Fruit fly (Drosophila melanogaster) whole organism, embryonic: ENCODE measurements around the gene CG9338.

ENCODE experiments used
- B-H2 ChIP-seq: fragments of 200-800 bp; sonication (Bioruptor generic); optimal IDR thresholded peaks from 2 replicates; lab custom pipeline; 2018; ENCODE audit warnings: missing biosample characterization, mild to moderate bottlenecking, missing genetic modification characterization
- Blimp-1 ChIP-seq: fragments of 200-800 bp; sonication (Bioruptor generic); optimal IDR thresholded peaks from 3 replicates; lab custom pipeline; 2018; ENCODE audit warnings: missing biosample characterization, missing genetic modification characterization, mild to moderate bottlenecking, moderate library complexity, missing genetic modification reagents
- CG12769 ChIP-seq: fragments of 200-800 bp; sonication (Bioruptor generic); optimal IDR thresholded peaks from 2 replicates; lab custom pipeline; 2019; ENCODE audit warnings: missing biosample characterization, mild to moderate bottlenecking, missing genetic modification characterization, moderate library complexity
- CG13894 ChIP-seq: fragments of 200-800 bp; sonication (Bioruptor generic); optimal IDR thresholded peaks from 3 replicates; lab custom pipeline; 2018; ENCODE audit warnings: missing biosample characterization, mild to moderate bottlenecking, missing genetic modification characterization, moderate library complexity
- CG1529 ChIP-seq: fragments of 200-800 bp; sonication (Bioruptor generic); optimal IDR thresholded peaks from 3 replicates; lab custom pipeline; 2018; ENCODE audit warnings: missing biosample characterization, missing genetic modification characterization
- CG2678 ChIP-seq: fragments of 200-800 bp; sonication (Bioruptor generic); optimal IDR thresholded peaks from 3 replicates; lab custom pipeline; 2019; ENCODE audit warnings: missing biosample characterization, mild to moderate bottlenecking, missing genetic modification characterization, moderate library complexity
- CG31388 ChIP-seq: fragments of 200-800 bp; sonication (Bioruptor generic); optimal IDR thresholded peaks from 2 replicates; lab custom pipeline; 2016; ENCODE audit warnings: missing biosample characterization, missing genetic modification characterization
- CG31441 ChIP-seq: fragments of 200-800 bp; sonication (Bioruptor generic); IDR thresholded peaks from 2 replicates; pipeline ENCODE4 v1.3.6; 2022; ENCODE audit warnings: missing biosample characterization, missing genetic modification characterization
- CG32767 ChIP-seq: fragments of 200-800 bp; sonication (Bioruptor generic); IDR thresholded peaks from 2 replicates; pipeline ENCODE4 v1.3.6; 2022; ENCODE audit warnings: missing biosample characterization, missing genetic modification characterization
- CG34376 ChIP-seq: fragments of 200-800 bp; sonication (Bioruptor generic); optimal IDR thresholded peaks from 2 replicates; lab custom pipeline; 2018; ENCODE audit warnings: missing biosample characterization, mild to moderate bottlenecking, missing genetic modification characterization
- CG34422 ChIP-seq: fragments of 200-800 bp; sonication (Bioruptor generic); IDR thresholded peaks from 3 replicates; pipeline ENCODE4 v1.3.6; 2022; ENCODE audit warnings: missing biosample characterization, missing genetic modification characterization
- CG4617 ChIP-seq: fragments of 200-800 bp; sonication (Bioruptor generic); optimal IDR thresholded peaks from 3 replicates; lab custom pipeline; 2016; ENCODE audit warnings: missing biosample characterization, missing genetic modification characterization, borderline replicate concordance
- CG5245 ChIP-seq: fragments of 200-800 bp; sonication (Bioruptor generic); optimal IDR thresholded peaks from 3 replicates; lab custom pipeline; 2016; ENCODE audit warnings: missing biosample characterization, missing genetic modification characterization
- D19A ChIP-seq: fragments of 200-800 bp; optimal IDR thresholded peaks from 3 replicates; lab custom pipeline; 2019; ENCODE audit warnings: missing biosample characterization, mild to moderate bottlenecking, missing genetic modification characterization, moderate library complexity
- D19B ChIP-seq: fragments of 200-800 bp; sonication (Bioruptor generic); optimal IDR thresholded peaks from 2 replicates; lab custom pipeline; 2017; ENCODE audit warnings: missing biosample characterization, mild to moderate bottlenecking, missing genetic modification characterization
- Dbx ChIP-seq: fragments of 200-800 bp; sonication (Bioruptor generic); IDR thresholded peaks from 3 replicates; pipeline ENCODE4 v1.3.6; 2022; ENCODE audit warnings: missing biosample characterization, missing genetic modification characterization
- Doc2 ChIP-seq: fragments of 200-800 bp; sonication (Bioruptor generic); IDR thresholded peaks from 2 replicates; pipeline ENCODE4 v1.3.6; 2022; ENCODE audit warnings: missing biosample characterization, missing genetic modification characterization
- Doc3 ChIP-seq: fragments of 200-800 bp; sonication (Bioruptor generic); IDR thresholded peaks from 3 replicates; pipeline ENCODE4 v1.3.6; 2022; ENCODE audit warnings: missing biosample characterization, missing genetic modification characterization; ENCODE audit not compliant: partially characterized antibody
- E2f1 ChIP-seq: fragments of 200-800 bp; sonication (Bioruptor generic); IDR thresholded peaks from 2 replicates; pipeline ENCODE4 v1.3.6; 2022; ENCODE audit warnings: missing biosample characterization, missing genetic modification characterization
- E2f2 ChIP-seq: fragments of 200-800 bp; sonication (Bioruptor generic); IDR thresholded peaks from 2 replicates; pipeline ENCODE4 v1.3.6; 2022; ENCODE audit warnings: missing biosample characterization, missing genetic modification characterization
- Eip74EF ChIP-seq, 2 experiments: fragments of 200-800 bp in 1 of 2; fragments of >200 bp in 1 of 2; sonication (Bioruptor generic) in 1 of 2; optimal IDR thresholded peaks; 2 replicates each; lab custom pipeline; 2017 to 2019; ENCODE audit warnings: missing biosample characterization in 2 of 2, missing genetic modification characterization in 2 of 2, mild to moderate bottlenecking in 1 of 2, moderate library complexity in 1 of 2
- GATAe ChIP-seq: fragments of 200-800 bp; sonication (Bioruptor generic); conservative IDR thresholded peaks from 2 replicates; pipeline ENCODE4 v1.3.6; 2022; ENCODE audit warnings: missing biosample characterization, missing genetic modification characterization
- HmgZ ChIP-seq: fragments of 200-800 bp; sonication (Bioruptor generic); optimal IDR thresholded peaks from 2 replicates; lab custom pipeline; 2018; ENCODE audit warnings: missing biosample characterization, mild to moderate bottlenecking, missing genetic modification characterization
- Hr39 ChIP-seq: fragments of >200 bp; optimal IDR thresholded peaks from 2 replicates; lab custom pipeline; 2017
- Kr ChIP-seq: fragments of 200-800 bp; sonication (Bioruptor generic); optimal IDR thresholded peaks from 2 replicates; lab custom pipeline; 2017; ENCODE audit warnings: missing biosample characterization, mild to moderate bottlenecking, missing genetic modification characterization
- Lhr ChIP-seq: fragments of 200-800 bp; sonication (Bioruptor generic); optimal IDR thresholded peaks from 3 replicates; lab custom pipeline; 2017; ENCODE audit warnings: mild to moderate bottlenecking, missing biosample characterization, missing genetic modification reagents, missing genetic modification characterization
- Lpt ChIP-seq: fragments of >200 bp; optimal IDR thresholded peaks from 2 replicates; lab custom pipeline; 2018; ENCODE audit warnings: missing biosample characterization, missing genetic modification characterization
- MESR4 ChIP-seq: fragments of 200-800 bp; sonication (Bioruptor generic); optimal IDR thresholded peaks from 2 replicates; lab custom pipeline; 2018; ENCODE audit warnings: missing biosample characterization, mild to moderate bottlenecking, missing genetic modification characterization, moderate library complexity
- Max ChIP-seq: fragments of 200-800 bp; sonication (Bioruptor generic); optimal IDR thresholded peaks from 2 replicates; lab custom pipeline; 2016; ENCODE audit warnings: missing biosample characterization, mild to moderate bottlenecking, missing genetic modification characterization
- Mes4 ChIP-seq: fragments of 200-800 bp; sonication (Bioruptor generic); optimal IDR thresholded peaks from 2 replicates; lab custom pipeline; 2016; ENCODE audit warnings: missing biosample characterization, missing genetic modification characterization
- Nf-YC ChIP-seq: fragments of 200-800 bp; optimal IDR thresholded peaks from 3 replicates; lab custom pipeline; 2019; ENCODE audit warnings: missing biosample characterization, mild to moderate bottlenecking, missing genetic modification characterization, moderate library complexity
- Rfx ChIP-seq: fragments of 200-800 bp; sonication (Bioruptor generic); IDR thresholded peaks from 2 replicates; pipeline ENCODE4 v1.3.6; 2022; ENCODE audit warnings: missing biosample characterization, missing genetic modification characterization
- Xrp1 ChIP-seq: fragments of 200-800 bp; sonication (Bioruptor generic); IDR thresholded peaks from 2 replicates; pipeline ENCODE4 v1.3.6; 2022; ENCODE audit warnings: missing biosample characterization, missing genetic modification characterization
- ase ChIP-seq: fragments of 200-800 bp; sonication (Bioruptor generic); IDR thresholded peaks from 3 replicates; pipeline ENCODE4 v1.3.6; 2022; ENCODE audit warnings: missing biosample characterization, missing genetic modification characterization
- bbx ChIP-seq: fragments of 200-800 bp; sonication (Bioruptor generic); IDR thresholded peaks from 2 replicates; pipeline ENCODE4 v1.3.6; 2022; ENCODE audit warnings: missing biosample characterization, missing genetic modification characterization; ENCODE audit not compliant: partially characterized antibody
- bsh ChIP-seq, 2 experiments: fragments of 200-800 bp; sonication (Bioruptor generic); optimal IDR thresholded peaks; 2 replicates each; lab custom pipeline; 2017 to 2018; ENCODE audit warnings: mild to moderate bottlenecking in 2 of 2, missing biosample characterization in 2 of 2, missing genetic modification characterization in 2 of 2, moderate library complexity in 1 of 2
- btn ChIP-seq: fragments of 200-800 bp; sonication (Bioruptor generic); optimal IDR thresholded peaks from 2 replicates; lab custom pipeline; 2016; ENCODE audit warnings: missing biosample characterization, missing genetic modification characterization
- cg ChIP-seq: fragments of 200-800 bp; sonication (Bioruptor generic); optimal IDR thresholded peaks from 3 replicates; lab custom pipeline; 2019; ENCODE audit warnings: missing biosample characterization, mild to moderate bottlenecking, missing genetic modification characterization, moderate library complexity
- ftz-f1 ChIP-seq: fragments of 200-800 bp; sonication (Bioruptor generic); optimal IDR thresholded peaks from 2 replicates; lab custom pipeline; 2016; ENCODE audit warnings: missing biosample characterization, missing genetic modification characterization
- gsb-n ChIP-seq: fragments of 200-800 bp; sonication (Bioruptor generic); optimal IDR thresholded peaks from 3 replicates; lab custom pipeline; 2018; ENCODE audit warnings: missing biosample characterization, mild to moderate bottlenecking, missing genetic modification characterization
- ken ChIP-seq: fragments of 200-800 bp; sonication (Bioruptor generic); IDR thresholded peaks from 3 replicates; pipeline ENCODE4 v1.3.6; 2022; ENCODE audit warnings: missing biosample characterization, missing genetic modification characterization
- nau ChIP-seq: fragments of 200-800 bp; sonication (Bioruptor generic); optimal IDR thresholded peaks from 3 replicates; lab custom pipeline; 2017; ENCODE audit warnings: missing biosample characterization, mild to moderate bottlenecking, missing genetic modification characterization, missing genetic modification reagents
- nerfin-2 ChIP-seq: fragments of 200-800 bp; sonication (Bioruptor generic); IDR thresholded peaks from 2 replicates; pipeline ENCODE4 v1.3.6; 2022; ENCODE audit warnings: missing biosample characterization, missing genetic modification characterization; ENCODE audit not compliant: partially characterized antibody
- odd ChIP-seq: fragments of 200-800 bp; sonication (Bioruptor generic); optimal IDR thresholded peaks from 2 replicates; lab custom pipeline; 2017; ENCODE audit warnings: missing biosample characterization, mild to moderate bottlenecking, missing genetic modification characterization
- sd ChIP-seq: fragments of 200-800 bp; sonication (Bioruptor generic); optimal IDR thresholded peaks from 3 replicates; lab custom pipeline; 2018; ENCODE audit warnings: missing biosample characterization, mild to moderate bottlenecking, missing genetic modification characterization, moderate library complexity
- sim ChIP-seq: fragments of 200-800 bp; sonication (Bioruptor generic); IDR thresholded peaks from 2 replicates; pipeline ENCODE4 v1.3.6; 2022; ENCODE audit warnings: missing biosample characterization, missing genetic modification characterization
- so ChIP-seq: fragments of 200-800 bp; sonication (Bioruptor generic); IDR thresholded peaks from 3 replicates; pipeline ENCODE4 v1.3.6; 2022; ENCODE audit warnings: missing biosample characterization, missing genetic modification characterization
- sqz ChIP-seq: fragments of 200-800 bp; sonication (Bioruptor generic); optimal IDR thresholded peaks from 3 replicates; lab custom pipeline; 2018; ENCODE audit warnings: missing biosample characterization, mild to moderate bottlenecking, missing genetic modification characterization

CG9338 gene

dm6 chr2L:20821249-20822024, 43.6 kb upstream of the CG9338 start (continued):
- TF ChIP-seq ken (GFP tag; lab: Robert Waterston, UW), result no peak
- no peak for TF ChIP-seq Lpt
- TF ChIP-seq CG13894 (tag; lab: Kevin White, UChicago), result peak; percentile 79
- no peak for TF ChIP-seq odd (GFP tag; lab: Kevin White, UChicago)
- TF ChIP-seq Max (GFP tag; lab: Kevin White, UChicago), result no peak
- TF ChIP-seq Doc2, result no peak
- peak; percentile 69; the same call in 1 of the 3 replicates for TF ChIP-seq so (GFP tag; lab: Robert Waterston, UW)
- 0 out of 2 replicates have a peak, but pooled peaks have one; percentile 35 for TF ChIP-seq E2f1 (GFP tag; lab: Robert Waterston, UW)
- TF ChIP-seq Xrp1 (GFP tag; lab: Robert Waterston, UW), result peak; percentile 47; the same call in 1 of the 2 replicates
- TF ChIP-seq nerfin-2 (GFP tag; lab: Robert Waterston, UW), result no peak
- peak; percentile 84 for TF ChIP-seq cg (GFP tag; lab: Kevin White, UChicago)
- TF ChIP-seq Blimp-1 (GFP tag; lab: Kevin White, UChicago), result peak; percentile 63
- TF ChIP-seq sim, result no peak
- peak; percentile 23 for TF ChIP-seq Lhr (GFP tag; lab: Kevin White, UChicago)
- no peak for TF ChIP-seq CG5245 (GFP tag; lab: Kevin White, UChicago)
- TF ChIP-seq CG32767, result no peak
- peak; percentile 55; the same call in 2 of the 3 replicates for TF ChIP-seq Doc3 (GFP tag; lab: Robert Waterston, UW)
- no peak for TF ChIP-seq btn
- TF ChIP-seq HmgZ (tag; lab: Kevin White, UChicago), result no peak
- TF ChIP-seq Eip74EF (GFP tag; optimal IDR thresholded peaks at IDR 0.05; lab: Kevin White, UChicago), result peak in 1 of 2 experiments; percentile 21
- TF ChIP-seq gsb-n (tag; lab: Kevin White, UChicago), result no peak
- TF ChIP-seq Kr (GFP tag; lab: Kevin White, UChicago), result peak; percentile 50
- peak; percentile 25 for TF ChIP-seq CG2678 (tag; lab: Kevin White, UChicago)
- TF ChIP-seq Dbx (GFP tag; lab: Robert Waterston, UW), result 0 out of 3 replicates have a peak, but pooled peaks have one; percentile 24
- peak; percentile 67 for TF ChIP-seq bbx
- TF ChIP-seq CG31388, result no peak
- no peak for TF ChIP-seq Hr39
- peak; percentile 40; the same call in 1 of the 3 replicates for TF ChIP-seq CG34422 (GFP tag; lab: Robert Waterston, UW)
- peak; percentile 39 for TF ChIP-seq CG34376 (GFP tag; lab: Kevin White, UChicago)
- TF ChIP-seq GATAe, result no peak
- TF ChIP-seq Nf-YC (tag; lab: Kevin White, UChicago), result peak; percentile 33
- peak; percentile 21 for TF ChIP-seq nau (GFP tag; lab: Kevin White, UChicago)
- peak; percentile 22; the same call in 1 of the 2 replicates for TF ChIP-seq E2f2 (GFP tag; lab: Robert Waterston, UW)
- 0 out of 2 replicates have a peak, but pooled peaks have one; percentile 36 for TF ChIP-seq Rfx
- TF ChIP-seq sd, result peak; percentile 9
- TF ChIP-seq D19A (tag; lab: Kevin White, UChicago), result no peak
- TF ChIP-seq D19B (GFP tag; lab: Kevin White, UChicago), result no peak
- no peak for TF ChIP-seq CG4617 (GFP tag; lab: Kevin White, UChicago)
- peak; percentile 27; the same call in 1 of the 2 replicates for TF ChIP-seq CG31441 (GFP tag; lab: Robert Waterston, UW)
- peak; percentile 58 for TF ChIP-seq sqz
- TF ChIP-seq Mes4, result no peak
- TF ChIP-seq ftz-f1 (GFP tag; lab: Kevin White, UChicago), result peak; percentile 76
- no peak for TF ChIP-seq CG1529
- no peak for TF ChIP-seq bsh (GFP tag; optimal IDR thresholded peaks at IDR 0.05; lab: Kevin White, UChicago)
- 0 out of 3 replicates have a peak, but pooled peaks have one; percentile 47 for TF ChIP-seq ase
- TF ChIP-seq MESR4 (GFP tag; lab: Kevin White, UChicago), result no peak
- TF ChIP-seq CG12769 (tag; lab: Kevin White, UChicago), result peak; percentile 94
- TF ChIP-seq B-H2 (GFP tag; lab: Kevin White, UChicago), result peak; percentile 57
